In the genomic region with DNA sequence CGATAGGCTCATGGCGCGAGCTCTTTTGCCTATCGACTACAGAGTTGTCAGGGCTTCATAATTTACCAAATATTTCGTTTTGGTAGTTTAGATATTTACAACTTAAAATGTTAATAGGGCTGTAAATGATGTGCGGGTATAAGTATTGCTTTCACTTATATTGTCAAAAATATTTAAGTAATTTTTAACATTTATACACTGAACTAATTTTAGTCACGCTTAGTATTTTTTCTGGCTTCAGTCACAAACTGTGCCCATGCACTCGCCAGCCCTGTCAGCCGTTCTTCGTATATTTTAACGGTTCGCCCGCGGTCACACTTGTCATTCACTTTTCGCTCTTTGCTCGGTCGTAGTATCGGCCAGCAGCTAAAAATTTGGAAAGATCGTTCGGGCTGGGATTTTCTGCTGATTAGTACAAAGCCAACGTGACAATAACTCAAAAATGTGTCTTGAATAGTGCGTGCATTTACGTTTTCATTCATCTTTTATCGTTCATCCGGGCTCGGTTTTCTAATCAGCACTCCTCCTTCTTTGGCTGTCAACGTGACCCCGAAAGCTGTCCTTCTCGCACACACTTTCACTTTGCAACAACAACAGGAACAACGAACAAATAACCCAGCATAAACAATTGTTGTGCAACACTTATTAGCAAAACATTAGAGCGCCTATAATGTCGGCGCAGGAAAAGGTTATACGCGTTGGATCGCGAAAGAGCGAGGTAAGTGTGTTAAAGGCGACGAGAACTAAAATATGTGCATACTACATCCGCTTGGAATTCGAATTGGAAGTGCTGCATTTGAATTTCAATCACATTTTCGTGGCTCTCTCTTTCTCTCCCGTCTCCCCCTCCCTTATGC, we compare ENCODE assay signal across 1 fruit fly cellular context.
TF ChIP-seq lines count a peak whose summit lies in the region.

A gene (plus strand): TSS at position 319 of the 857 bp plus-strand sequence.
A gene (minus strand): TSS at position 789 of the 857 bp plus-strand sequence.

TF ChIP-seq in whole organism, embryonic, 481 proteins besides CTCF, POLR2A, EP300 and RAD21 (continued from another document):
- TF ChIP-seq Dbx (GFP tag; IDR thresholded peaks at IDR 0.05; lab: Robert Waterston, UW): peak; percentile 91
- peak; percentile 68 for TF ChIP-seq CG18619 (GFP tag; optimal IDR thresholded peaks at IDR 0.05; lab: Kevin White, UChicago)
- TF ChIP-seq Mrtf (GFP tag; IDR thresholded peaks at IDR 0.05; lab: Robert Waterston, UW): peak; percentile 86
- peak; percentile 73 for TF ChIP-seq ab (GFP tag; optimal IDR thresholded peaks at IDR 0.05; lab: Kevin White, UChicago)
- peak; percentile 93 for TF ChIP-seq Blimp-1 (GFP tag; optimal IDR thresholded peaks at IDR 0.05; lab: Kevin White, UChicago)
- peak; percentile 85 for TF ChIP-seq vfl (GFP tag; optimal IDR thresholded peaks at IDR 0.05; lab: Kevin White, UChicago)
- peak; percentile 93 for TF ChIP-seq trem (tag; optimal IDR thresholded peaks at IDR 0.05; lab: Kevin White, UChicago)
- TF ChIP-seq sd (tag; optimal IDR thresholded peaks at IDR 0.05; lab: Kevin White, UChicago): peak; percentile 58
- TF ChIP-seq CG6791 (GFP tag; IDR thresholded peaks at IDR 0.05; lab: Robert Waterston, UW; ENCODE audit: partially characterized antibody): peak; percentile 17; the same call in 1 of the 3 replicates
- TF ChIP-seq TFAM (GFP tag; optimal IDR thresholded peaks at IDR 0.05; lab: Kevin White, UChicago): peak; percentile 45
- peak; percentile 92 for TF ChIP-seq Rfx (GFP tag; IDR thresholded peaks at IDR 0.05; lab: Robert Waterston, UW)
- TF ChIP-seq HHEX (GFP tag; optimal IDR thresholded peaks at IDR 0.05; lab: Kevin White, UChicago): peak; percentile 72
- no peak for TF ChIP-seq CG34224 (GFP tag; IDR thresholded peaks at IDR 0.05; lab: Robert Waterston, UW; ENCODE audit: partially characterized antibody)
- TF ChIP-seq Adf1 (GFP tag; IDR thresholded peaks at IDR 0.05; lab: Robert Waterston, UW): peak; percentile 29; the same call in 1 of the 2 replicates
- TF ChIP-seq CG30403 (GFP tag; optimal IDR thresholded peaks at IDR 0.05; lab: Kevin White, UChicago): peak; percentile 89
- TF ChIP-seq dan (GFP tag; IDR thresholded peaks at IDR 0.05; lab: Robert Waterston, UW): peak; percentile 36; the same call in 1 of the 2 replicates
- peak; percentile 65 for TF ChIP-seq CG5180 (GFP tag; optimal IDR thresholded peaks at IDR 0.05; lab: Kevin White, UChicago)
- peak; percentile 83 for TF ChIP-seq Ada2b (GFP tag; IDR thresholded peaks at IDR 0.05; lab: Robert Waterston, UW)
- peak; percentile 83 for TF ChIP-seq tgo (GFP tag; IDR thresholded peaks at IDR 0.05; lab: Robert Waterston, UW)
- peak; percentile 89 for TF ChIP-seq CG8944 (GFP tag; optimal IDR thresholded peaks at IDR 0.05; lab: Kevin White, UChicago)
- peak; percentile 96 for TF ChIP-seq row (GFP tag; IDR thresholded peaks at IDR 0.05; lab: Robert Waterston, UW)
- peak; percentile 88 for TF ChIP-seq Fer1 (GFP tag; optimal IDR thresholded peaks at IDR 0.05; lab: Kevin White, UChicago)
- TF ChIP-seq CG15011 (GFP tag; optimal IDR thresholded peaks at IDR 0.05; lab: Kevin White, UChicago): peak; percentile 69
- peak; percentile 79 for TF ChIP-seq CG6813 (GFP tag; optimal IDR thresholded peaks at IDR 0.05; lab: Kevin White, UChicago)
- TF ChIP-seq salm (tag; optimal IDR thresholded peaks at IDR 0.05; lab: Kevin White, UChicago): peak; percentile 34
- TF ChIP-seq CG11093 (GFP tag; IDR thresholded peaks at IDR 0.05; lab: Robert Waterston, UW): peak; percentile 76; the same call in 2 of the 3 replicates
- TF ChIP-seq CG12071 (GFP tag; optimal IDR thresholded peaks at IDR 0.05; lab: Kevin White, UChicago): peak; percentile 52
- TF ChIP-seq mirr (GFP tag; optimal IDR thresholded peaks at IDR 0.05; lab: Kevin White, UChicago): peak; percentile 80
- TF ChIP-seq CG14965 (GFP tag; optimal IDR thresholded peaks at IDR 0.05; lab: Kevin White, UChicago; ENCODE audit: borderline replicate concordance): no peak
- TF ChIP-seq CG4854 (GFP tag; optimal IDR thresholded peaks at IDR 0.05; lab: Kevin White, UChicago): peak; percentile 86
- TF ChIP-seq Xbp1 (GFP tag; optimal IDR thresholded peaks at IDR 0.05; lab: Kevin White, UChicago): peak; percentile 91
- TF ChIP-seq CG11247 (GFP tag; IDR thresholded peaks at IDR 0.05; lab: Robert Waterston, UW): peak; percentile 85
- peak; percentile 58 for TF ChIP-seq NK7.1 (GFP tag; optimal IDR thresholded peaks at IDR 0.05; lab: Kevin White, UChicago)
- TF ChIP-seq az2 (GFP tag; optimal IDR thresholded peaks at IDR 0.05; lab: Kevin White, UChicago): peak; percentile 91
- peak; percentile 73 for TF ChIP-seq D19A (tag; optimal IDR thresholded peaks at IDR 0.05; lab: Kevin White, UChicago)
- TF ChIP-seq B-H2 (GFP tag; optimal IDR thresholded peaks at IDR 0.05; lab: Kevin White, UChicago): peak; percentile 90
